Fruit fly (Drosophila melanogaster): ENCODE results near the gene moi.

The moi gene

DNA sequence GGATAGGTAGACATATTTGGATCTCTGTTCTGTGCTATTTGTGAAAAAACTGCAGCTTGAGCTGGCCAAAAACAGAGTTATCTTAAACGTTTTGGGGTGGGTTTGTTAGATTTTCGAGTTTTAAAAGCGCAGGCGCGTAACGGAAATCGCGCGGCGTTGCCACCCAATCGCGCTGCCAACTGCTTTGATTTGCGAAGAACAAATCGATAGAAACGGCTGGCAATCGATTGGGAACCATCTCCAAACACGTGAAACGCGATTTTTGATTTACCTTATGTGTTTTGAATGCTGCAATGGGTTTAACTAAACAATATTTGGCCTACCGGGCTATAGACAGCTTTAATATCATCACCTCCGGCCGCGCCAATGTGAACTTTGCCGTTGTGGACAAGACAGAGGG, 28.1 kb downstream of the moi start, which contains the start of the genes CG14312 and CG8064 (continued):
- peak; percentile 76 for TF ChIP-seq Bgb (GFP tag; IDR thresholded peaks at IDR 0.05; ENCODE audit: partially characterized antibody)
- no peak for TF ChIP-seq Atf3 (GFP tag; optimal IDR thresholded peaks at IDR 0.05)
- TF ChIP-seq hkb (optimal IDR thresholded peaks at IDR 0.05), result peak; percentile 39
- TF ChIP-seq hkb (GFP tag; IDR thresholded peaks at IDR 0.05), result no peak
- no peak for TF ChIP-seq twi (tag; optimal IDR thresholded peaks at IDR 0.05)
- TF ChIP-seq Ravus (GFP tag; IDR thresholded peaks at IDR 0.05), result no peak
- peak; percentile 94 for TF ChIP-seq Sry-δ (GFP tag; optimal IDR thresholded peaks at IDR 0.05)
- no peak for TF ChIP-seq fd3F (GFP tag; optimal IDR thresholded peaks at IDR 0.05)
- TF ChIP-seq sd (tag; optimal IDR thresholded peaks at IDR 0.05), result no peak
- TF ChIP-seq MBD-R2 (GFP tag; IDR thresholded peaks at IDR 0.05), result peak; percentile 78
- no peak for TF ChIP-seq Mes4 (GFP tag; optimal IDR thresholded peaks at IDR 0.05)
- no peak for TF ChIP-seq CG14441 (GFP tag; IDR thresholded peaks at IDR 0.05)
- no peak for TF ChIP-seq ttk (GFP tag; IDR thresholded peaks at IDR 0.05)
- peak; percentile 66 for TF ChIP-seq unc-4 (GFP tag; IDR thresholded peaks at IDR 0.05; ENCODE audit: partially characterized antibody)
- no peak for TF ChIP-seq ap (GFP tag; IDR thresholded peaks at IDR 0.05)
- TF ChIP-seq B-H1 (GFP tag; IDR thresholded peaks at IDR 0.05), result no peak
- TF ChIP-seq CG34224 (GFP tag; IDR thresholded peaks at IDR 0.05; ENCODE audit: partially characterized antibody), result peak; percentile 46; the same call in 1 of the 3 replicates
- TF ChIP-seq CG11093 (GFP tag; IDR thresholded peaks at IDR 0.05), result no peak
- peak; percentile 66 for TF ChIP-seq HLH4C (GFP tag; IDR thresholded peaks at IDR 0.05; ENCODE audit: partially characterized antibody)
- no peak for TF ChIP-seq lov (optimal IDR thresholded peaks at IDR 0.05)
- TF ChIP-seq lov (GFP tag; IDR thresholded peaks at IDR 0.05), result no peak
- TF ChIP-seq amos (GFP tag; IDR thresholded peaks at IDR 0.05; ENCODE audit: partially characterized antibody), result peak; percentile 80
- TF ChIP-seq otp (GFP tag; IDR thresholded peaks at IDR 0.05), result no peak
- TF ChIP-seq zen2 (GFP tag; IDR thresholded peaks at IDR 0.05; ENCODE audit: partially characterized antibody), result no peak; the same call in 2 of the 3 replicates
- peak; percentile 78 for TF ChIP-seq CG6791 (GFP tag; IDR thresholded peaks at IDR 0.05; ENCODE audit: partially characterized antibody)
- TF ChIP-seq YL-1 (GFP tag; optimal IDR thresholded peaks at IDR 0.05), result peak; percentile 93
- no peak for TF ChIP-seq peb (GFP tag; IDR thresholded peaks at IDR 0.05)
- peak; percentile 12 for TF ChIP-seq her (GFP tag; optimal IDR thresholded peaks at IDR 0.05)
- peak; percentile 30; the same call in 1 of the 2 replicates for TF ChIP-seq nerfin-2 (GFP tag; IDR thresholded peaks at IDR 0.05; ENCODE audit: partially characterized antibody)
- TF ChIP-seq zfh1 (GFP tag; IDR thresholded peaks at IDR 0.05), result 0 out of 3 replicates have a peak, but pooled peaks have one; percentile 15
- no peak for TF ChIP-seq CG10543 (GFP tag; optimal IDR thresholded peaks at IDR 0.05)
- TF ChIP-seq vvl (GFP tag; IDR thresholded peaks at IDR 0.05), result 0 out of 2 replicates have a peak, but pooled peaks have one; percentile 25
- TF ChIP-seq Ptx1 (GFP tag; IDR thresholded peaks at IDR 0.05), result no peak
- TF ChIP-seq CG34422 (GFP tag; IDR thresholded peaks at IDR 0.05), result peak; percentile 61; the same call in 1 of the 3 replicates
- TF ChIP-seq Ets97D (GFP tag; optimal IDR thresholded peaks at IDR 0.05), result peak; percentile 62
- peak; percentile 77 for TF ChIP-seq BEAF-32 (GFP tag; optimal IDR thresholded peaks at IDR 0.05)
- no peak for TF ChIP-seq Eip74EF (GFP tag; optimal IDR thresholded peaks at IDR 0.05)
- 0 out of 3 replicates have a peak, but pooled peaks have one; percentile 10 for TF ChIP-seq CG14860 (GFP tag; IDR thresholded peaks at IDR 0.05; ENCODE audit: partially characterized antibody)
- peak; percentile 94 for TF ChIP-seq Dref (GFP tag; IDR thresholded peaks at IDR 0.05)
- peak; percentile 48 for TF ChIP-seq onecut (GFP tag; IDR thresholded peaks at IDR 0.05)
- peak; percentile 81 for TF ChIP-seq CG13287 (GFP tag; IDR thresholded peaks at IDR 0.05; ENCODE audit: partially characterized antibody)
- no peak for TF ChIP-seq CG12071 (GFP tag; optimal IDR thresholded peaks at IDR 0.05)
- peak; percentile 31 for TF ChIP-seq NC2β (GFP tag; optimal IDR thresholded peaks at IDR 0.05)
- no peak for TF ChIP-seq tin (GFP tag; optimal IDR thresholded peaks at IDR 0.05)

All from whole organism, embryonic.